Fruit fly (Drosophila melanogaster): ENCODE measurements around the gene Mst87F.

- TF ChIP-seq cic (GFP tag; optimal IDR thresholded peaks at IDR 0.05) (no peak), bab1 (GFP tag; optimal IDR thresholded peaks at IDR 0.05) (no peak), CG5204 (GFP tag; optimal IDR thresholded peaks at IDR 0.05) (no peak), CG33017 (tag; optimal IDR thresholded peaks at IDR 0.05) (peak; percentile 4), toe (GFP tag; optimal IDR thresholded peaks at IDR 0.05) (no peak), ovo (GFP tag; optimal IDR thresholded peaks at IDR 0.05) (no peak), Mnt (GFP tag; optimal IDR thresholded peaks at IDR 0.05) (no peak), CG7101 (tag; optimal IDR thresholded peaks at IDR 0.05) (no peak), CG1620 (GFP tag; optimal IDR thresholded peaks at IDR 0.05) (no peak), Hr96 (GFP tag; optimal IDR thresholded peaks at IDR 0.05) (no peak)
Measured at dm6 chr3R:13803892-13804710, 23.7 kb downstream of the Mst87F start.
